Fruit fly (Drosophila melanogaster) whole organism, embryonic: ENCODE measurements around the gene Zip88E.

Source experiments
- CG15011 ChIP-seq: fragments of 200-800 bp; sonication (Bioruptor generic); optimal IDR thresholded peaks from 3 replicates; lab custom pipeline; 2018; ENCODE audit warnings: missing biosample characterization, mild to moderate bottlenecking, missing genetic modification characterization
- CG43689 ChIP-seq: fragments of 200-800 bp; sonication (Bioruptor generic); IDR thresholded peaks from 2 replicates; pipeline ENCODE4 v1.3.6; 2022; ENCODE audit warnings: missing biosample characterization, missing genetic modification characterization
- CG8290 ChIP-seq, 3 experiments: fragments of 200-800 bp; sonication (Bioruptor generic); optimal IDR thresholded peaks; 2 replicates each; lab custom pipeline; 2016 to 2019; ENCODE audit warnings: missing biosample characterization in 3 of 3, missing genetic modification characterization in 3 of 3, mild to moderate bottlenecking in 2 of 3, moderate library complexity in 1 of 3
- Hey ChIP-seq: fragments of 200-800 bp; sonication (Bioruptor generic); optimal IDR thresholded peaks from 3 replicates; lab custom pipeline; 2018; ENCODE audit warnings: missing biosample characterization, mild to moderate bottlenecking, missing genetic modification characterization
- exex ChIP-seq: fragments of 200-800 bp; sonication (Bioruptor generic); optimal IDR thresholded peaks from 4 replicates; lab custom pipeline; 2018; ENCODE audit warnings: missing biosample characterization, mild to moderate bottlenecking, missing genetic modification characterization, moderate library complexity
- h ChIP-seq: fragments of >200 bp; optimal IDR thresholded peaks from 2 replicates; lab custom pipeline; 2017
- jing ChIP-seq: fragments of 200-800 bp; sonication (Bioruptor generic); optimal IDR thresholded peaks from 2 replicates; lab custom pipeline; 2018; ENCODE audit warnings: missing biosample characterization, mild to moderate bottlenecking, missing genetic modification characterization
- kay ChIP-seq: fragments of 200-800 bp; sonication (Bioruptor generic); optimal IDR thresholded peaks from 2 replicates; lab custom pipeline; 2016; ENCODE audit warnings: missing biosample characterization, missing genetic modification characterization
- maf-S ChIP-seq: fragments of 200-800 bp; sonication (Bioruptor generic); optimal IDR thresholded peaks from 2 replicates; lab custom pipeline; 2016; ENCODE audit warnings: missing biosample characterization, missing genetic modification characterization
- pan ChIP-seq, 4 experiments: fragments of >200 bp in 3 of 4; fragments of 200-800 bp in 1 of 4; sonication (Bioruptor generic) in 1 of 4; optimal IDR thresholded peaks in 3 of 4; IDR thresholded peaks in 1 of 4; 2 replicates each; pipeline versions ENCODE4 v1.3.6 to Lab custom; 2017 to 2022; ENCODE audit warnings: missing biosample characterization in 2 of 4, missing genetic modification characterization in 2 of 4, mixed read lengths in 1 of 4
- salm ChIP-seq: fragments of 200-800 bp; sonication (Bioruptor generic); optimal IDR thresholded peaks from 2 replicates; lab custom pipeline; 2018; ENCODE audit warnings: missing biosample characterization, mild to moderate bottlenecking, missing genetic modification characterization
- slou ChIP-seq: fragments of 200-800 bp; sonication (Bioruptor generic); optimal IDR thresholded peaks from 3 replicates; lab custom pipeline; 2016; ENCODE audit warnings: missing biosample characterization, missing genetic modification characterization

- TF ChIP-seq slou (peak; percentile 91), CG8290 (GFP tag; optimal IDR thresholded peaks at IDR 0.05; lab: Kevin White, UChicago) (peak; percentile 96), CG8290 (tag; optimal IDR thresholded peaks at IDR 0.05; lab: Kevin White, UChicago) (peak; percentile 90), exex (tag; lab: Kevin White, UChicago) (peak; percentile 92), CG43689 (GFP tag; lab: Robert Waterston, UW) (peak; percentile 85; the same call in 1 of the 2 replicates), maf-S (GFP tag; lab: Kevin White, UChicago) (peak; percentile 83), salm (tag; lab: Kevin White, UChicago) (peak; percentile 98), kay (peak; percentile 95), CG15011 (GFP tag; lab: Kevin White, UChicago) (peak; percentile 96), jing (GFP tag; lab: Kevin White, UChicago) (peak; percentile 92), Hey (peak; percentile 90), pan (optimal IDR thresholded peaks at IDR 0.05; lab: Kevin White, UChicago) (no peak), pan (GFP tag; optimal IDR thresholded peaks at IDR 0.05 in 1 of 2, IDR thresholded peaks at IDR 0.05 in 1 of 2) (peak in 1 of 2 experiments; percentile 97), h (no peak)
These were observed 6.7 kb downstream of the Zip88E start, which contains the start of the genes Cp190 and CG4338 for dm6 chr3R:15275158-15275623.
